Fruit fly (Drosophila melanogaster) whole organism, embryonic: ENCODE data around the gene Mgstl.

ENCODE experiments used
- CG10274 ChIP-seq: fragments of 200-800 bp; sonication (Bioruptor generic); optimal IDR thresholded peaks from 3 replicates; lab custom pipeline; 2017; ENCODE audit warnings: missing biosample characterization, mild to moderate bottlenecking, missing genetic modification characterization
- CG11504 ChIP-seq: fragments of 200-800 bp; sonication (Bioruptor generic); optimal IDR thresholded peaks from 3 replicates; lab custom pipeline; 2019; ENCODE audit warnings: missing biosample characterization, mild to moderate bottlenecking, missing genetic modification characterization, moderate library complexity
- CG12236 ChIP-seq: fragments of 200-800 bp; sonication (Bioruptor generic); optimal IDR thresholded peaks from 2 replicates; lab custom pipeline; 2016; ENCODE audit warnings: missing biosample characterization, missing genetic modification characterization
- CG12391 ChIP-seq: fragments of 200-800 bp; sonication (Bioruptor generic); optimal IDR thresholded peaks from 3 replicates; lab custom pipeline; 2018; ENCODE audit warnings: missing biosample characterization, mild to moderate bottlenecking, missing genetic modification characterization, moderate library complexity
- CG14014 ChIP-seq: fragments of 200-800 bp; sonication (Bioruptor generic); IDR thresholded peaks from 2 replicates; pipeline ENCODE4 v1.3.6; 2022; ENCODE audit warnings: missing biosample characterization, missing genetic modification characterization
- CG14710 ChIP-seq: fragments of 200-800 bp; sonication (Bioruptor generic); optimal IDR thresholded peaks from 3 replicates; lab custom pipeline; 2019; ENCODE audit warnings: missing biosample characterization, mild to moderate bottlenecking, missing genetic modification characterization, moderate library complexity
- CG15269 ChIP-seq: fragments of 200-800 bp; sonication (Bioruptor generic); optimal IDR thresholded peaks from 2 replicates; lab custom pipeline; 2018; ENCODE audit warnings: missing biosample characterization, mild to moderate bottlenecking, missing genetic modification characterization, moderate library complexity
- CG1602 ChIP-seq: fragments of 200-800 bp; sonication (Bioruptor generic); optimal IDR thresholded peaks from 3 replicates; lab custom pipeline; 2016; ENCODE audit warnings: missing biosample characterization, missing genetic modification characterization
- CG17328 ChIP-seq: fragments of 200-800 bp; sonication (Bioruptor generic); IDR thresholded peaks from 2 replicates; pipeline ENCODE4 v1.3.6; 2022; ENCODE audit warnings: missing biosample characterization, missing genetic modification characterization
- CG17361 ChIP-seq: fragments of 200-800 bp; sonication (Bioruptor generic); IDR thresholded peaks from 3 replicates; pipeline ENCODE4 v1.3.6; 2022; ENCODE audit warnings: missing biosample characterization, missing genetic modification characterization
- CG2120 ChIP-seq: fragments of 200-800 bp; sonication (Bioruptor generic); optimal IDR thresholded peaks from 3 replicates; lab custom pipeline; 2016; ENCODE audit warnings: missing biosample characterization, missing genetic modification characterization
- CG2129 ChIP-seq: fragments of 200-800 bp; sonication (Bioruptor generic); IDR thresholded peaks from 2 replicates; pipeline ENCODE4 v1.3.6; 2022; ENCODE audit warnings: missing biosample characterization, missing genetic modification characterization; ENCODE audit not compliant: partially characterized antibody
- CG2678 ChIP-seq: fragments of 200-800 bp; sonication (Bioruptor generic); optimal IDR thresholded peaks from 3 replicates; lab custom pipeline; 2019; ENCODE audit warnings: missing biosample characterization, mild to moderate bottlenecking, missing genetic modification characterization, moderate library complexity
- CG33213 ChIP-seq: fragments of 200-800 bp; sonication (Bioruptor generic); optimal IDR thresholded peaks from 3 replicates; lab custom pipeline; 2016; ENCODE audit warnings: missing biosample characterization, missing genetic modification characterization
- CG6654 ChIP-seq: fragments of 200-800 bp; sonication (Bioruptor generic); optimal IDR thresholded peaks from 2 replicates; lab custom pipeline; 2017; ENCODE audit warnings: missing biosample characterization, mild to moderate bottlenecking, missing genetic modification characterization
- CG9215 ChIP-seq: fragments of 200-800 bp; sonication (Bioruptor generic); IDR thresholded peaks from 2 replicates; pipeline ENCODE4 v1.3.6; 2022; ENCODE audit warnings: missing biosample characterization, missing genetic modification characterization
- CG9727 ChIP-seq: fragments of 200-800 bp; sonication (Bioruptor generic); optimal IDR thresholded peaks from 3 replicates; lab custom pipeline; 2017; ENCODE audit warnings: missing biosample characterization, mild to moderate bottlenecking, missing genetic modification characterization
- D19A ChIP-seq: fragments of 200-800 bp; optimal IDR thresholded peaks from 3 replicates; lab custom pipeline; 2019; ENCODE audit warnings: missing biosample characterization, mild to moderate bottlenecking, missing genetic modification characterization, moderate library complexity
- Dad ChIP-seq: fragments of 200-800 bp; sonication (Bioruptor generic); optimal IDR thresholded peaks from 3 replicates; lab custom pipeline; 2016; ENCODE audit warnings: missing biosample characterization, missing genetic modification characterization
- Dbx ChIP-seq: fragments of 200-800 bp; sonication (Bioruptor generic); IDR thresholded peaks from 3 replicates; pipeline ENCODE4 v1.3.6; 2022; ENCODE audit warnings: missing biosample characterization, missing genetic modification characterization
- Dp ChIP-seq: fragments of 200-800 bp; sonication (Bioruptor generic); optimal IDR thresholded peaks from 2 replicates; lab custom pipeline; 2018; ENCODE audit warnings: missing biosample characterization, mild to moderate bottlenecking, missing genetic modification characterization, moderate library complexity
- Drgx ChIP-seq: fragments of 200-800 bp; sonication (Bioruptor generic); IDR thresholded peaks from 2 replicates; pipeline ENCODE4 v1.3.6; 2022; ENCODE audit warnings: missing biosample characterization, missing genetic modification characterization
- Eip74EF ChIP-seq, 2 experiments: fragments of 200-800 bp in 1 of 2; fragments of >200 bp in 1 of 2; sonication (Bioruptor generic) in 1 of 2; optimal IDR thresholded peaks; 2 replicates each; lab custom pipeline; 2017 to 2019; ENCODE audit warnings: missing biosample characterization in 2 of 2, missing genetic modification characterization in 2 of 2, mild to moderate bottlenecking in 1 of 2, moderate library complexity in 1 of 2
- Ets65A ChIP-seq: fragments of 200-800 bp; sonication (Bioruptor generic); peaks from one replicate; lab custom pipeline; 2016; ENCODE audit warnings: missing biosample characterization, missing genetic modification characterization
- Gsc ChIP-seq: fragments of 200-800 bp; sonication (Bioruptor generic); IDR thresholded peaks from 2 replicates; pipeline ENCODE4 v1.3.6; 2022; ENCODE audit warnings: missing biosample characterization, missing genetic modification characterization
- Hsf ChIP-seq: fragments of 200-800 bp; sonication (Bioruptor generic); optimal IDR thresholded peaks from 3 replicates; lab custom pipeline; 2016; ENCODE audit warnings: missing biosample characterization, missing genetic modification characterization
- MBD-R2 ChIP-seq: fragments of 200-800 bp; sonication (Bioruptor generic); IDR thresholded peaks from 2 replicates; pipeline ENCODE4 v1.3.6; 2022; ENCODE audit warnings: missing biosample characterization, missing genetic modification characterization
- MESR4 ChIP-seq: fragments of 200-800 bp; sonication (Bioruptor generic); optimal IDR thresholded peaks from 2 replicates; lab custom pipeline; 2018; ENCODE audit warnings: missing biosample characterization, mild to moderate bottlenecking, missing genetic modification characterization, moderate library complexity
- PHDP ChIP-seq: fragments of 200-800 bp; sonication (Bioruptor generic); optimal IDR thresholded peaks from 3 replicates; lab custom pipeline; 2018; ENCODE audit warnings: missing biosample characterization, mild to moderate bottlenecking, missing genetic modification characterization, moderate library complexity
- YL-1 ChIP-seq: fragments of 200-800 bp; sonication (Bioruptor generic); optimal IDR thresholded peaks from 3 replicates; lab custom pipeline; 2017; ENCODE audit warnings: missing biosample characterization, mild to moderate bottlenecking, missing genetic modification characterization
- ap ChIP-seq: fragments of 200-800 bp; sonication (Bioruptor generic); IDR thresholded peaks from 2 replicates; pipeline ENCODE4 v1.3.6; 2022; ENCODE audit warnings: missing biosample characterization, missing genetic modification characterization
- cato ChIP-seq: fragments of 200-800 bp; sonication (Bioruptor generic); optimal IDR thresholded peaks from 2 replicates; lab custom pipeline; 2016; ENCODE audit warnings: missing biosample characterization, missing genetic modification characterization, borderline replicate concordance
- croc ChIP-seq: fragments of 200-800 bp; sonication (Bioruptor generic); conservative IDR thresholded peaks from 3 replicates; pipeline ENCODE4 v1.3.6; 2022; ENCODE audit warnings: missing biosample characterization, missing genetic modification characterization
- da ChIP-seq: fragments of 200-800 bp; sonication (Bioruptor generic); optimal IDR thresholded peaks from 2 replicates; lab custom pipeline; 2016; ENCODE audit warnings: missing biosample characterization, missing genetic modification characterization
- dysf ChIP-seq: fragments of 200-800 bp; sonication (Bioruptor generic); IDR thresholded peaks from 3 replicates; pipeline ENCODE4 v1.3.6; 2022; ENCODE audit warnings: missing biosample characterization, missing genetic modification characterization
- eyg ChIP-seq: fragments of 200-800 bp; sonication (Bioruptor generic); optimal IDR thresholded peaks from 3 replicates; lab custom pipeline; 2016; ENCODE audit warnings: missing biosample characterization, missing genetic modification characterization
- gem ChIP-seq: fragments of 200-800 bp; sonication (Bioruptor generic); optimal IDR thresholded peaks from 2 replicates; lab custom pipeline; 2019; ENCODE audit warnings: missing biosample characterization, mild to moderate bottlenecking, missing genetic modification characterization, moderate library complexity
- gt ChIP-seq: fragments of 200-800 bp; sonication (Bioruptor generic); IDR thresholded peaks from 2 replicates; pipeline ENCODE4 v1.3.6; 2022; ENCODE audit warnings: missing biosample characterization, missing genetic modification characterization
- ham ChIP-seq: fragments of 200-800 bp; sonication (Bioruptor generic); IDR thresholded peaks from 2 replicates; pipeline ENCODE4 v1.3.6; 2022; ENCODE audit warnings: missing biosample characterization, missing genetic modification characterization
- hkb ChIP-seq, 2 experiments: fragments of 200-800 bp in 1 of 2; fragments of >200 bp in 1 of 2; sonication (Bioruptor generic) in 1 of 2; IDR thresholded peaks in 1 of 2; optimal IDR thresholded peaks in 1 of 2; 2 replicates each; pipeline versions ENCODE4 v1.3.6 to Lab custom; 2017 to 2022; ENCODE audit warnings: missing biosample characterization in 1 of 2, missing genetic modification characterization in 1 of 2
- inv ChIP-seq: fragments of 200-800 bp; sonication (Bioruptor generic); IDR thresholded peaks from 2 replicates; pipeline ENCODE4 v1.3.6; 2022; ENCODE audit warnings: missing biosample characterization, missing genetic modification characterization; ENCODE audit not compliant: partially characterized antibody
- jumu ChIP-seq: fragments of 200-800 bp; sonication (Bioruptor generic); optimal IDR thresholded peaks from 3 replicates; lab custom pipeline; 2016; ENCODE audit warnings: missing biosample characterization, missing genetic modification characterization
- kay ChIP-seq: fragments of 200-800 bp; sonication (Bioruptor generic); optimal IDR thresholded peaks from 2 replicates; lab custom pipeline; 2016; ENCODE audit warnings: missing biosample characterization, missing genetic modification characterization
- nmo ChIP-seq: fragments of 200-800 bp; sonication (Bioruptor generic); optimal IDR thresholded peaks from 2 replicates; lab custom pipeline; 2018; ENCODE audit warnings: missing biosample characterization, mild to moderate bottlenecking, missing genetic modification characterization, moderate library complexity
- otp ChIP-seq: fragments of 200-800 bp; sonication (Bioruptor generic); IDR thresholded peaks from 3 replicates; pipeline ENCODE4, ENCODE4 v1.3.6; 2022; ENCODE audit warnings: missing biosample characterization, missing genetic modification characterization
- pnt ChIP-seq: fragments of 200-800 bp; sonication (Bioruptor generic); optimal IDR thresholded peaks from 3 replicates; lab custom pipeline; 2016; ENCODE audit warnings: missing biosample characterization, missing genetic modification characterization
- rib ChIP-seq: fragments of 200-800 bp; sonication (Bioruptor generic); IDR thresholded peaks from 2 replicates; pipeline ENCODE4 v1.3.6; 2022; ENCODE audit warnings: missing biosample characterization, missing genetic modification characterization
- scrt ChIP-seq: fragments of 200-800 bp; sonication (Bioruptor generic); optimal IDR thresholded peaks from 2 replicates; lab custom pipeline; 2018; ENCODE audit warnings: missing biosample characterization, mild to moderate bottlenecking, missing genetic modification characterization, moderate library complexity
- sisA ChIP-seq: fragments of 200-800 bp; sonication (Bioruptor generic); IDR thresholded peaks from 2 replicates; pipeline ENCODE4 v1.3.6; 2022; ENCODE audit warnings: missing biosample characterization, missing genetic modification characterization
- sug ChIP-seq: fragments of 200-800 bp; optimal IDR thresholded peaks from 2 replicates; lab custom pipeline; 2019; ENCODE audit warnings: missing biosample characterization, mild to moderate bottlenecking, missing genetic modification characterization, moderate library complexity
- tna ChIP-seq: fragments of 200-800 bp; sonication (Bioruptor generic); IDR thresholded peaks from 2 replicates; pipeline ENCODE4 v1.3.6; 2022; ENCODE audit warnings: missing biosample characterization, missing genetic modification characterization; ENCODE audit not compliant: partially characterized antibody
- wdn ChIP-seq: fragments of 200-800 bp; sonication (Bioruptor generic); IDR thresholded peaks from 2 replicates; pipeline ENCODE4 v1.3.6; 2022; ENCODE audit warnings: missing biosample characterization, missing genetic modification characterization

Gene Mgstl

dm6 chrX:21035938-21036324, 6.0 kb upstream of the Mgstl start (continued):
- TF ChIP-seq tna (GFP tag; lab: Robert Waterston, UW) (no peak), CG10274 (GFP tag; lab: Kevin White, UChicago) (no peak), D19A (tag; lab: Kevin White, UChicago) (peak; percentile 17), scrt (no peak), MBD-R2 (GFP tag; lab: Robert Waterston, UW) (no peak), rib (GFP tag; lab: Robert Waterston, UW) (no peak), eyg (no peak), Ets65A (GFP tag; lab: Kevin White, UChicago) (no peak), CG6654 (GFP tag; lab: Kevin White, UChicago) (no peak), pnt (GFP tag; lab: Kevin White, UChicago) (no peak), CG14710 (no peak), otp (GFP tag; lab: Robert Waterston, UW) (no peak), CG2129 (no peak), Drgx (GFP tag; lab: Robert Waterston, UW) (no peak), nmo (no peak), CG17328 (GFP tag; lab: Robert Waterston, UW) (0 out of 2 replicates have a peak, but pooled peaks have one; percentile 11), Dad (GFP tag; lab: Kevin White, UChicago) (no peak), ap (GFP tag; lab: Robert Waterston, UW) (no peak), Dp (GFP tag; lab: Kevin White, UChicago) (no peak), Gsc (GFP tag; lab: Robert Waterston, UW) (no peak), gt (GFP tag; lab: Robert Waterston, UW) (no peak), CG9215 (GFP tag; lab: Robert Waterston, UW) (no peak), CG11504 (tag; lab: Kevin White, UChicago) (peak; percentile 17), Hsf (GFP tag; lab: Kevin White, UChicago) (no peak), PHDP (tag; lab: Kevin White, UChicago) (peak; percentile 3), cato (no peak), MESR4 (no peak), Dbx (no peak), dysf (no peak), Eip74EF (GFP tag; optimal IDR thresholded peaks at IDR 0.05; lab: Kevin White, UChicago) (no peak), wdn (GFP tag; lab: Robert Waterston, UW) (no peak), CG12236 (GFP tag; lab: Kevin White, UChicago) (no peak), jumu (GFP tag; lab: Kevin White, UChicago) (no peak), CG2678 (tag; lab: Kevin White, UChicago) (peak; percentile 16), CG15269 (tag; lab: Kevin White, UChicago) (peak; percentile 28), CG1602 (GFP tag; lab: Kevin White, UChicago) (no peak), sisA (GFP tag; lab: Robert Waterston, UW) (no peak), CG2120 (GFP tag; lab: Kevin White, UChicago) (peak; percentile 11), da (GFP tag; lab: Kevin White, UChicago) (no peak), sug (no peak), inv (no peak), gem (tag; lab: Kevin White, UChicago) (peak; percentile 48), ham (GFP tag; lab: Robert Waterston, UW) (no peak), CG33213 (GFP tag; lab: Kevin White, UChicago) (no peak), YL-1 (GFP tag; lab: Kevin White, UChicago) (peak; percentile 16), hkb (optimal IDR thresholded peaks at IDR 0.05; lab: Kevin White, UChicago) (no peak), hkb (GFP tag; IDR thresholded peaks at IDR 0.05; lab: Robert Waterston, UW) (no peak), CG9727 (GFP tag; lab: Kevin White, UChicago) (no peak), CG17361 (GFP tag; lab: Robert Waterston, UW) (peak; percentile 21; the same call in 1 of the 3 replicates), CG12391 (tag; lab: Kevin White, UChicago) (peak; percentile 14), CG14014 (GFP tag; lab: Robert Waterston, UW) (no peak), croc (no peak), kay (no peak)
